Worm (Caenorhabditis elegans) whole organism, L3 larva: ENCODE data around the gene sra-4.

ENCODE experiments used
- R02D3.7 ChIP-seq: fragments of 150-350 bp; optimal IDR thresholded peaks from 2 replicates; lab custom pipeline; 2014; ENCODE audit warnings: missing biosample characterization, missing genetic modification characterization
- ZK546.5 ChIP-seq: sonication (generic microtip); optimal IDR thresholded peaks from 2 replicates; lab custom pipeline; 2017; ENCODE audit warnings: missing biosample characterization, missing genetic modification characterization
- aly-2 ChIP-seq: fragments of 150-350 bp; optimal IDR thresholded peaks from 2 replicates; lab custom pipeline; 2014; ENCODE audit warnings: missing biosample characterization, missing genetic modification characterization
- ama-1 ChIP-seq: fragments of 150-350 bp; optimal IDR thresholded peaks from 2 replicates; lab custom pipeline; 2018
- ceh-16 ChIP-seq: sonication (generic microtip); optimal IDR thresholded peaks from 2 replicates; lab custom pipeline; 2017; ENCODE audit warnings: missing biosample characterization, missing genetic modification characterization
- ceh-28 ChIP-seq: fragments of 150-350 bp; optimal IDR thresholded peaks from 2 replicates; lab custom pipeline; 2014; ENCODE audit warnings: missing biosample characterization, missing genetic modification reagents, missing genetic modification characterization
- ceh-82 ChIP-seq: fragments of 150-350 bp; optimal IDR thresholded peaks from 2 replicates; lab custom pipeline; 2014; ENCODE audit warnings: missing biosample characterization, missing genetic modification characterization
- ceh-9 ChIP-seq: sonication (generic microtip); optimal IDR thresholded peaks from 2 replicates; lab custom pipeline; 2018; ENCODE audit warnings: missing biosample characterization, missing genetic modification characterization
- daf-12 ChIP-seq: fragments of 150-350 bp; optimal IDR thresholded peaks from 2 replicates; lab custom pipeline; 2014; ENCODE audit warnings: missing biosample characterization, missing genetic modification reagents, missing genetic modification characterization
- egl-5 ChIP-seq: fragments of 150-350 bp; optimal IDR thresholded peaks from 2 replicates; lab custom pipeline; 2017; ENCODE audit warnings: missing biosample characterization, missing genetic modification reagents, missing genetic modification characterization, inconsistent platforms
- elt-2 ChIP-seq: sonication (generic microtip); optimal IDR thresholded peaks from 2 replicates; lab custom pipeline; 2016; ENCODE audit warnings: missing genetic modification reagents, mild to moderate bottlenecking, missing genetic modification characterization, missing compliant biosample characterization
- elt-3 ChIP-seq, 3 experiments: fragments of 150-350 bp in 1 of 3; sonication (generic microtip) in 2 of 3; optimal IDR thresholded peaks; 2 replicates in 2 of 3; 4 replicates in 1 of 3; lab custom pipeline; 2014 to 2017; ENCODE audit warnings: missing biosample characterization in 3 of 3, missing genetic modification characterization in 3 of 3
- fkh-10 ChIP-seq: sonication (generic microtip); optimal IDR thresholded peaks from 2 replicates; lab custom pipeline; 2017; ENCODE audit warnings: missing biosample characterization, missing genetic modification reagents, missing genetic modification characterization
- fkh-2 ChIP-seq: fragments of 150-350 bp; optimal IDR thresholded peaks from 2 replicates; lab custom pipeline; 2014; ENCODE audit warnings: missing biosample characterization, missing genetic modification reagents, missing genetic modification characterization
- fos-1 ChIP-seq: fragments of 150-350 bp; optimal IDR thresholded peaks from 2 replicates; lab custom pipeline; 2014; ENCODE audit warnings: missing biosample characterization, missing genetic modification characterization
- hmg-11 ChIP-seq: sonication (generic microtip); optimal IDR thresholded peaks from 2 replicates; lab custom pipeline; 2016; ENCODE audit warnings: missing genetic modification characterization, missing compliant biosample characterization
- jun-1 ChIP-seq: fragments of 150-350 bp; optimal IDR thresholded peaks from 2 replicates; lab custom pipeline; 2014; ENCODE audit warnings: missing biosample characterization, missing genetic modification reagents, missing genetic modification characterization
- lin-15B ChIP-seq: fragments of 150-350 bp; optimal IDR thresholded peaks from 2 replicates; lab custom pipeline; 2014; ENCODE audit warnings: missing biosample characterization, missing genetic modification characterization
- lin-39 ChIP-seq: fragments of 150-350 bp; optimal IDR thresholded peaks from 2 replicates; lab custom pipeline; 2018; ENCODE audit warnings: missing biosample characterization, missing genetic modification reagents, missing genetic modification characterization
- mdl-1 ChIP-seq: fragments of 150-350 bp; optimal IDR thresholded peaks from 2 replicates; lab custom pipeline; 2014; ENCODE audit warnings: missing biosample characterization, missing genetic modification characterization
- mml-1 ChIP-seq: fragments of 150-350 bp; sonication (generic microtip); optimal IDR thresholded peaks from 3 replicates; lab custom pipeline; 2014; ENCODE audit warnings: missing biosample characterization, missing genetic modification characterization
- nfya-1 ChIP-seq: sonication (generic microtip); optimal IDR thresholded peaks from 2 replicates; lab custom pipeline; 2017; ENCODE audit warnings: missing genetic modification characterization, mild to moderate bottlenecking, missing compliant biosample characterization, antibody characterized with exemption, moderate library complexity; ENCODE audit not compliant: insufficient read depth
- nhr-11 ChIP-seq: fragments of 150-350 bp; optimal IDR thresholded peaks from 2 replicates; lab custom pipeline; 2014; ENCODE audit warnings: missing biosample characterization, missing genetic modification characterization
- nhr-12 ChIP-seq: fragments of 150-350 bp; optimal IDR thresholded peaks from 2 replicates; lab custom pipeline; 2014; ENCODE audit warnings: missing biosample characterization, missing genetic modification characterization
- nhr-23 ChIP-seq: fragments of 150-350 bp; optimal IDR thresholded peaks from 2 replicates; lab custom pipeline; 2014; ENCODE audit warnings: missing biosample characterization, missing genetic modification reagents, missing genetic modification characterization
- nhr-237 ChIP-seq: fragments of 150-350 bp; optimal IDR thresholded peaks from 2 replicates; lab custom pipeline; 2014; ENCODE audit warnings: missing biosample characterization, missing genetic modification characterization
- nhr-25 ChIP-seq: sonication (generic microtip); optimal IDR thresholded peaks from 2 replicates; lab custom pipeline; 2017; ENCODE audit warnings: missing biosample characterization, missing genetic modification characterization
- nhr-28 ChIP-seq: fragments of 150-350 bp; optimal IDR thresholded peaks from 2 replicates; lab custom pipeline; 2014; ENCODE audit warnings: missing biosample characterization, missing genetic modification characterization
- nhr-43 ChIP-seq: sonication (generic microtip); optimal IDR thresholded peaks from 2 replicates; lab custom pipeline; 2016; ENCODE audit warnings: mild to moderate bottlenecking, missing genetic modification characterization, missing compliant biosample characterization; ENCODE audit not compliant: poor library complexity, severe bottlenecking
- nhr-77 ChIP-seq: fragments of 150-350 bp; optimal IDR thresholded peaks from 2 replicates; lab custom pipeline; 2014; ENCODE audit warnings: missing biosample characterization, missing genetic modification characterization
- pha-4 ChIP-seq: fragments of 150-350 bp; optimal IDR thresholded peaks from 2 replicates; lab custom pipeline; 2014; ENCODE audit warnings: missing biosample characterization, missing genetic modification reagents, missing genetic modification characterization
- pqm-1 ChIP-seq: fragments of 150-350 bp; optimal IDR thresholded peaks from 2 replicates; lab custom pipeline; 2017; ENCODE audit warnings: missing biosample characterization, missing genetic modification characterization, inconsistent platforms
- sea-2 ChIP-seq: fragments of 150-350 bp; sonication (generic microtip); optimal IDR thresholded peaks from 4 replicates; lab custom pipeline; 2014; ENCODE audit warnings: missing biosample characterization, missing genetic modification reagents, missing genetic modification characterization
- skn-1 ChIP-seq: fragments of 150-350 bp; optimal IDR thresholded peaks from 2 replicates; lab custom pipeline; 2014; ENCODE audit warnings: missing biosample characterization, missing genetic modification characterization
- tbx-2 ChIP-seq: sonication (generic microtip); optimal IDR thresholded peaks from 2 replicates; lab custom pipeline; 2016; ENCODE audit warnings: mild to moderate bottlenecking, missing genetic modification characterization, missing compliant biosample characterization
- unc-62 ChIP-seq: fragments of 150-350 bp; sonication (generic microtip); optimal IDR thresholded peaks from 4 replicates; lab custom pipeline; 2014; ENCODE audit warnings: missing biosample characterization, missing genetic modification reagents, missing genetic modification characterization
- ztf-11 ChIP-seq: fragments of 150-350 bp; optimal IDR thresholded peaks from 2 replicates; lab custom pipeline; 2014; ENCODE audit warnings: missing biosample characterization, missing genetic modification characterization
- ztf-4 ChIP-seq: fragments of 150-350 bp; optimal IDR thresholded peaks from 2 replicates; lab custom pipeline; 2014; ENCODE audit warnings: missing biosample characterization, missing genetic modification characterization

Gene sra-4

ce11 chrII:9544386-9544785 is 1.7 kb upstream of the sra-4 start, which contains the start of gene sra-7:
TSS of gene sra-7 (plus strand) at chrII:9544686.
- TF ChIP-seq nhr-237 (tag; lab: Kevin White, UChicago), result no peak
- TF ChIP-seq ztf-11, result no peak
- no peak for TF ChIP-seq pha-4 (tag; lab: Kevin White, UChicago)
- TF ChIP-seq ama-1 (lab: Kevin White, UChicago), result no peak
- no peak for TF ChIP-seq ztf-4 (tag; lab: Kevin White, UChicago)
- TF ChIP-seq nhr-43, result no peak
- no peak for TF ChIP-seq sea-2 (GFP tag; lab: Kevin White, UChicago)
- TF ChIP-seq skn-1, result no peak

ce11 chrII:9540723-9541122 is 2.0 kb downstream of the sra-4 start, which contains the start of gene sra-3:
TSS of gene sra-3 (minus strand) at chrII:9540823.
- no peak for TF ChIP-seq sea-2 (GFP tag; lab: Kevin White, UChicago)
- no peak for TF ChIP-seq ceh-28 (tag; lab: Kevin White, UChicago)
- no peak for TF ChIP-seq mml-1 (tag; lab: Kevin White, UChicago)
- no peak for TF ChIP-seq hmg-11 (tag; lab: Kevin White, UChicago)
- no peak for TF ChIP-seq tbx-2 (tag; lab: Kevin White, UChicago)
- TF ChIP-seq ZK546.5 (tag; lab: Kevin White, UChicago), result no peak
- no peak for TF ChIP-seq nhr-23
- no peak for TF ChIP-seq egl-5 (tag; lab: Kevin White, UChicago)
- no peak for TF ChIP-seq ama-1 (lab: Kevin White, UChicago)
- TF ChIP-seq pha-4 (tag; lab: Kevin White, UChicago), result no peak
- no peak for TF ChIP-seq nhr-237 (tag; lab: Kevin White, UChicago)
- no peak for TF ChIP-seq nhr-12 (tag; lab: Kevin White, UChicago)
- TF ChIP-seq daf-12 (tag; lab: Kevin White, UChicago), result no peak
- TF ChIP-seq, all 47 proteins: peak for 0

- TF ChIP-seq pqm-1 (tag; lab: Kevin White, UChicago), result no peak
Measured at ce11 chrII:9537429-9537828, 5.3 kb downstream of the sra-4 start, which contains the start of gene sra-8. TSS of gene sra-8 (plus strand) at chrII:9537729.

ce11 chrII:9532011-9532410 is 10.7 kb downstream of the sra-4 start, which contains the start of gene sra-9:
TSS of gene sra-9 (plus strand) at chrII:9532311.
- TF ChIP-seq egl-5 (tag; lab: Kevin White, UChicago), result no peak
- TF ChIP-seq fkh-10 (GFP tag; lab: Kevin White, UChicago), result no peak
- no peak for TF ChIP-seq lin-15B (tag; lab: Kevin White, UChicago)
- no peak for TF ChIP-seq ceh-16 (tag; lab: Kevin White, UChicago)
- TF ChIP-seq nhr-23, result no peak
- TF ChIP-seq jun-1 (tag; lab: Kevin White, UChicago), result no peak
- TF ChIP-seq ama-1 (lab: Kevin White, UChicago), result no peak
- no peak for TF ChIP-seq daf-12 (tag; lab: Kevin White, UChicago)
- no peak for TF ChIP-seq fkh-2 (tag; lab: Kevin White, UChicago)
- TF ChIP-seq ztf-11, result no peak
- no peak for TF ChIP-seq elt-3 (tag; optimal IDR thresholded peaks at IDR 0.05; lab: Kevin White, UChicago)
- TF ChIP-seq nfya-1 (tag; lab: Kevin White, UChicago), result no peak
- no peak for TF ChIP-seq mml-1 (tag; lab: Kevin White, UChicago)
- no peak for TF ChIP-seq nhr-237 (tag; lab: Kevin White, UChicago)
- no peak for TF ChIP-seq mdl-1 (tag; lab: Kevin White, UChicago)
- TF ChIP-seq R02D3.7, result no peak
- no peak for TF ChIP-seq pha-4 (tag; lab: Kevin White, UChicago)
- TF ChIP-seq unc-62, result no peak
- TF ChIP-seq hmg-11 (tag; lab: Kevin White, UChicago), result no peak

- no peak for TF ChIP-seq lin-39 (tag; lab: Kevin White, UChicago)
- no peak for TF ChIP-seq nhr-25 (tag; lab: Kevin White, UChicago)
- TF ChIP-seq ZK546.5 (tag; lab: Kevin White, UChicago), result no peak
- TF ChIP-seq ceh-9, result no peak
- TF ChIP-seq ceh-28 (tag; lab: Kevin White, UChicago), result no peak
- TF ChIP-seq pha-4 (tag; lab: Kevin White, UChicago), result no peak
- no peak for TF ChIP-seq ceh-82
- TF ChIP-seq pqm-1 (tag; lab: Kevin White, UChicago), result no peak
- no peak for TF ChIP-seq fkh-10 (GFP tag; lab: Kevin White, UChicago)
- no peak for TF ChIP-seq ceh-16 (tag; lab: Kevin White, UChicago)
- no peak for TF ChIP-seq elt-2
- no peak for TF ChIP-seq nhr-77 (tag; lab: Kevin White, UChicago)
- no peak for TF ChIP-seq unc-62
- no peak for TF ChIP-seq fos-1 (tag; lab: Kevin White, UChicago)
- TF ChIP-seq aly-2 (tag; lab: Kevin White, UChicago), result no peak
- no peak for TF ChIP-seq nhr-28 (tag; lab: Kevin White, UChicago)
- TF ChIP-seq skn-1, result no peak
- TF ChIP-seq nhr-11 (tag; lab: Kevin White, UChicago), result no peak
Measured at ce11 chrII:9528480-9528879, 14.2 kb downstream of the sra-4 start, which contains the start of gene sra-2. TSS of gene sra-2 (plus strand) at chrII:9528780.
